Fruit fly (Drosophila melanogaster): ENCODE measurements around the gene nmd.

The nmd gene

dm6 chr2L:10305538-10306147 lies 1.9 kb upstream of the nmd start:
- TF ChIP-seq Gug (GFP tag; IDR thresholded peaks at IDR 0.05) (no peak), sens (GFP tag) (peak; percentile 42), Bgb (GFP tag; IDR thresholded peaks at IDR 0.05; ENCODE audit: partially characterized antibody) (no peak)

dm6 chr2L:10301918-10302317 lies 1.8 kb downstream of the nmd start, which contains the start of gene CG13138:
TSS of gene CG13138 (minus strand) at chr2L:10302018.
- TF ChIP-seq CG2712 (tag; optimal IDR thresholded peaks at IDR 0.05), result no peak
- no peak for TF ChIP-seq maf-S (GFP tag; optimal IDR thresholded peaks at IDR 0.05)
- no peak for TF ChIP-seq Poxn (GFP tag; IDR thresholded peaks at IDR 0.05)
- TF ChIP-seq D19A (tag; optimal IDR thresholded peaks at IDR 0.05), result peak; percentile 8

dm6 chr2L:10299810-10300147 lies 4.0 kb downstream of the nmd start, which contains the start of gene CYLD:
TSS of gene CYLD (minus strand) at chr2L:10299847.
- TF ChIP-seq stc (GFP tag; IDR thresholded peaks at IDR 0.05), result peak; percentile 77
- no peak for TF ChIP-seq jing (GFP tag; optimal IDR thresholded peaks at IDR 0.05)
- TF ChIP-seq dmrt99B (tag; optimal IDR thresholded peaks at IDR 0.05), result peak; percentile 72
- peak; percentile 67 for TF ChIP-seq stwl (tag; optimal IDR thresholded peaks at IDR 0.05)
- TF ChIP-seq CG2120 (GFP tag; optimal IDR thresholded peaks at IDR 0.05), result peak; percentile 76
- TF ChIP-seq sc (optimal IDR thresholded peaks at IDR 0.05), result no peak
- peak; percentile 13 for TF ChIP-seq sc (GFP tag; optimal IDR thresholded peaks at IDR 0.05)
- TF ChIP-seq da (GFP tag; optimal IDR thresholded peaks at IDR 0.05), result no peak
- TF ChIP-seq Fer2 (tag; optimal IDR thresholded peaks at IDR 0.05), result peak; percentile 19
- peak; percentile 20 for TF ChIP-seq CG3407 (GFP tag; optimal IDR thresholded peaks at IDR 0.05)
- TF ChIP-seq CG1529 (GFP tag; optimal IDR thresholded peaks at IDR 0.05), result peak; percentile 25
- no peak for TF ChIP-seq ash1 (GFP tag; optimal IDR thresholded peaks at IDR 0.05)
- no peak for TF ChIP-seq slp2 (GFP tag; optimal IDR thresholded peaks at IDR 0.05)
- TF ChIP-seq wor (GFP tag; IDR thresholded peaks at IDR 0.05), result peak; percentile 30; the same call in 1 of the 2 replicates
- peak; percentile 75 for TF ChIP-seq Fer3 (tag; optimal IDR thresholded peaks at IDR 0.05)
- no peak; the same call in 1 of the 2 replicates for TF ChIP-seq Bgb (GFP tag; IDR thresholded peaks at IDR 0.05; ENCODE audit: partially characterized antibody)
- TF ChIP-seq Trl (optimal IDR thresholded peaks at IDR 0.05), result no peak
- peak; percentile 31 for TF ChIP-seq Trl (GFP tag; optimal IDR thresholded peaks at IDR 0.05)
- peak; percentile 84; the same call in 1 of the 2 replicates for TF ChIP-seq CG32532 (GFP tag; IDR thresholded peaks at IDR 0.05)
- TF ChIP-seq Sry-β (GFP tag; optimal IDR thresholded peaks at IDR 0.05), result no peak
- TF ChIP-seq CG17328 (GFP tag; IDR thresholded peaks at IDR 0.05), result peak; percentile 82
- no peak for TF ChIP-seq CG33213 (GFP tag; optimal IDR thresholded peaks at IDR 0.05)
- TF ChIP-seq salm (tag; optimal IDR thresholded peaks at IDR 0.05), result peak; percentile 63
- peak; percentile 32 for TF ChIP-seq pzg (GFP tag; optimal IDR thresholded peaks at IDR 0.05)
- TF ChIP-seq CG8924 (tag; optimal IDR thresholded peaks at IDR 0.05), result peak; percentile 83
- TF ChIP-seq tap (tag; optimal IDR thresholded peaks at IDR 0.05), result peak; percentile 68
- peak; percentile 59 for TF ChIP-seq Oli (tag; optimal IDR thresholded peaks at IDR 0.05)
- TF ChIP-seq cwo (GFP tag; optimal IDR thresholded peaks at IDR 0.05), result peak; percentile 70
- TF ChIP-seq zen2 (GFP tag; IDR thresholded peaks at IDR 0.05; ENCODE audit: partially characterized antibody), result no peak
- peak; percentile 56 for TF ChIP-seq tio (GFP tag; optimal IDR thresholded peaks at IDR 0.05)
- peak; percentile 50 for TF ChIP-seq CG9437 (GFP tag; optimal IDR thresholded peaks at IDR 0.05)
- peak; percentile 61 for TF ChIP-seq CG10147 (GFP tag; optimal IDR thresholded peaks at IDR 0.05)
- peak; percentile 41 for TF ChIP-seq CG12155 (GFP tag; optimal IDR thresholded peaks at IDR 0.05)
- TF ChIP-seq nmo (GFP tag; optimal IDR thresholded peaks at IDR 0.05), result peak; percentile 71
- TF ChIP-seq hbn (GFP tag; IDR thresholded peaks at IDR 0.05; ENCODE audit: partially characterized antibody), result no peak
- TF ChIP-seq CG18476 (GFP tag; optimal IDR thresholded peaks at IDR 0.05), result peak; percentile 32
- TF ChIP-seq CG4730 (GFP tag; IDR thresholded peaks at IDR 0.05), result no peak
- TF ChIP-seq Tbp (GFP tag; optimal IDR thresholded peaks at IDR 0.05), result no peak
- peak; percentile 25 for TF ChIP-seq Ets97D (GFP tag; optimal IDR thresholded peaks at IDR 0.05)
- peak; percentile 65 for TF ChIP-seq Dref (GFP tag; IDR thresholded peaks at IDR 0.05)
- TF ChIP-seq bab2 (GFP tag; optimal IDR thresholded peaks at IDR 0.05), result peak; percentile 17
